Worm (Caenorhabditis elegans) whole organism, L1 larva: ENCODE measurements around the gene rrc-1.

Experiments
- aly-2 ChIP-seq: fragments of 150-350 bp; optimal IDR thresholded peaks from 2 replicates; lab custom pipeline; 2014; ENCODE audit warnings: missing biosample characterization, missing genetic modification characterization
- ceh-82 ChIP-seq, 3 experiments: fragments of 150-350 bp in 1 of 3; sonication (generic microtip) in 2 of 3; optimal IDR thresholded peaks; 2 replicates each; lab custom pipeline; 2014 to 2017; ENCODE audit warnings: missing biosample characterization in 3 of 3, missing genetic modification characterization in 3 of 3
- elt-3 ChIP-seq, 6 experiments: fragments of 150-350 bp in 1 of 6; sonication (generic microtip); optimal IDR thresholded peaks; 2 replicates each; lab custom pipeline; 2017 to 2018; ENCODE audit warnings: missing biosample characterization in 6 of 6, missing genetic modification characterization in 6 of 6, inconsistent platforms in 1 of 6
- fos-1 ChIP-seq: fragments of 150-350 bp; optimal IDR thresholded peaks from 2 replicates; lab custom pipeline; 2014; ENCODE audit warnings: missing biosample characterization, missing genetic modification characterization
- mep-1 ChIP-seq: fragments of 150-350 bp; optimal IDR thresholded peaks from 2 replicates; lab custom pipeline; 2014; ENCODE audit warnings: missing biosample characterization, missing genetic modification characterization
- unc-30 ChIP-seq: sonication (generic microtip); optimal IDR thresholded peaks from 2 replicates; lab custom pipeline; 2017; ENCODE audit warnings: missing biosample characterization, missing genetic modification characterization

DNA sequence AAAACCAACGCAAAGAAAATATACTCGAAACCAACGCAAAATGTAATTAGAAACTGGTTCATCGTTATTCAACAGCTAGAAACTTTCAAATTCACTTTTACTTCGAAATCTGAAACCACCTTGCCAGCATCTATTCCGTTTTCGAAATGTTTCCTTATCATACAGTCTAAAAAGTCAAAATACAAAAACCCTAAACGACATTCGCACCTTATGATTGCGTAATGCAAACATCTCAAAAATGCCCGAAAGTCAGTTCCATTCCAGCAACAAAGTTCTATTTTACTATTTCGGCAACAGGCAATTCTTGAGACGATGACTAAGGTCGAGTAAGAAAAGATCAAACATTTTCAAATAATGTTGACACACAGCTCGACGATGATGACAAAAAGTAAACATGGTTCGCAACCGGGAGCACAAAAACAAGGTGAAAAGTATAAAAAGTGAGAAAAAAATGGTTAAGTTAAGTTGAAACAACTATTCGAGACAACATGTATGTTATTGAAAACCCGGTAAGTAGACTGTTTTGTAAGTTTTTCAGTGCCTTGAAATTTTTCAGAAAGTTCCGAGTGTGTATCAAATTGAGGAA, 20.8 kb upstream of the rrc-1 start, which contains the start of gene lec-7:
- TF ChIP-seq aly-2 (tag; lab: Kevin White, UChicago) (no peak), mep-1 (tag; lab: Kevin White, UChicago) (no peak), elt-3 (tag; optimal IDR thresholded peaks at IDR 0.05; lab: Kevin White, UChicago) (no peak), fos-1 (tag; lab: Kevin White, UChicago) (no peak), unc-30 (tag; lab: Kevin White, UChicago) (no peak), ceh-82 (tag; optimal IDR thresholded peaks at IDR 0.05; lab: Kevin White, UChicago) (no peak)
